Fruit fly (Drosophila melanogaster): ENCODE measurements around the gene He.

Gene He

DNA sequence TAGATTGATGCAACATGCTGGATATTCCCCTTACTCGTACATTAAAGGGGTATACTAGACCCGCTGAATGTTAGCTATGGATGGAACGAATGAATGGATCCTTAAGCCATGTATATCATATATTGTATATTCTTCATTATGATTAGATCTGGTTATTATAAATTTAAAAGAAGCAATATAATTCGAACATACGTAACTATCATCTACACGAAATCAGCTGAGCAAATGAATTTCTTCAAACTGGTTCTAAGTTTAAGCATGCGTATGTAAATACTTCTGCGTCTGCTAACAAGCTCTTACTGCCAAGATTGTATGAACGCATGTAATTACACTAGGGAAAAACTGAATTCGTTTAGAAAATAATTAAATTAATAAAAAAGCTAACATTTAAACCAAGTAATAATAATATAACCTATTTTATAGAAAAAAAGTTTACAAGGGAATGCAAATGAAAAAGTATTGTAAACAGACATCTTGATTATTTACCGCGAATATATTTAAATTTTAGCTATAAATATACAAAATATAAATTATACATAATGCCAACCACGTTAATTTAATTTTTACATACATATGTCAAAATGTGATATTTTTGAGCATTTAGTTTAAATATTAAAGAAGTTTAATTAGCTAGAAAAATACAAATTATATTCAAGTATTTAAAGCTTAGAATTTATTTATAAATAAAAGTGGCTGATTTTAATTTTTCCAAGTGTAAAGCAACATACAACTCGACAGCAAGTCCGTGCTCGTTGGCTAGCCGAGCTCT, 48.3 kb upstream of the He start (continued):
- TF ChIP-seq CHES-1-like (GFP tag; optimal IDR thresholded peaks at IDR 0.05) (no peak), CG17385 (GFP tag; optimal IDR thresholded peaks at IDR 0.05) (peak; percentile 58), CG2678 (tag; optimal IDR thresholded peaks at IDR 0.05) (peak; percentile 84), dpn (GFP tag; optimal IDR thresholded peaks at IDR 0.05) (peak; percentile 48 to 57), aop (GFP tag; IDR thresholded peaks at IDR 0.05) (0 out of 2 replicates have a peak, but pooled peaks have one; percentile 22), Stat92E (GFP tag; optimal IDR thresholded peaks at IDR 0.05) (no peak), CG7357 (GFP tag; IDR thresholded peaks at IDR 0.05) (0 out of 3 replicates have a peak, but pooled peaks have one; percentile 10), ranshi (GFP tag; IDR thresholded peaks at IDR 0.05) (peak; percentile 61), trem (tag; optimal IDR thresholded peaks at IDR 0.05) (peak; percentile 22), yki (optimal IDR thresholded peaks at IDR 0.05) (no peak), CG12104 (GFP tag; optimal IDR thresholded peaks at IDR 0.05) (peak; percentile 68), Side (GFP tag; optimal IDR thresholded peaks at IDR 0.05) (peak; percentile 2), MBD-R2 (GFP tag; IDR thresholded peaks at IDR 0.05) (peak; percentile 36; the same call in 1 of the 2 replicates), gce (GFP tag; IDR thresholded peaks at IDR 0.05) (no peak), CG2129 (GFP tag; IDR thresholded peaks at IDR 0.05; ENCODE audit: partially characterized antibody) (no peak), nom (GFP tag; optimal IDR thresholded peaks at IDR 0.05) (no peak), fru (optimal IDR thresholded peaks at IDR 0.05) (no peak), Mrtf (GFP tag; IDR thresholded peaks at IDR 0.05) (peak; percentile 36; the same call in 1 of the 3 replicates), Meics (GFP tag; optimal IDR thresholded peaks at IDR 0.05) (peak; percentile 78), CG11247 (GFP tag; IDR thresholded peaks at IDR 0.05) (no peak), CG6854 (GFP tag; optimal IDR thresholded peaks at IDR 0.05) (no peak), Rfx (GFP tag; IDR thresholded peaks at IDR 0.05) (peak; percentile 58), da (GFP tag; optimal IDR thresholded peaks at IDR 0.05) (no peak), nmo (GFP tag; optimal IDR thresholded peaks at IDR 0.05) (peak; percentile 91), Blimp-1 (GFP tag; optimal IDR thresholded peaks at IDR 0.05) (peak; percentile 39), Hey (tag; optimal IDR thresholded peaks at IDR 0.05) (no peak), CG12236 (GFP tag; optimal IDR thresholded peaks at IDR 0.05) (no peak), CG42726 (GFP tag; IDR thresholded peaks at IDR 0.05; ENCODE audit: partially characterized antibody) (no peak), esg (GFP tag; conservative IDR thresholded peaks at IDR 0.05) (peak; percentile 53), al (GFP tag; IDR thresholded peaks at IDR 0.05) (0 out of 2 replicates have a peak, but pooled peaks have one; percentile 3), Abd-B (GFP tag; optimal IDR thresholded peaks at IDR 0.05) (peak; percentile 53), twi (tag; optimal IDR thresholded peaks at IDR 0.05) (peak; percentile 21), CG10543 (GFP tag; optimal IDR thresholded peaks at IDR 0.05) (no peak), CG17186 (GFP tag; optimal IDR thresholded peaks at IDR 0.05) (no peak), CG18262 (tag; optimal IDR thresholded peaks at IDR 0.05) (peak; percentile 93), peb (GFP tag; IDR thresholded peaks at IDR 0.05) (peak; percentile 60), CG4730 (GFP tag; IDR thresholded peaks at IDR 0.05) (peak; percentile 52), Atf-2 (GFP tag; optimal IDR thresholded peaks at IDR 0.05) (peak; percentile 54), CG2202 (tag; optimal IDR thresholded peaks at IDR 0.05) (peak; percentile 61), CG13775 (GFP tag; optimal IDR thresholded peaks at IDR 0.05) (peak; percentile 56), wek (GFP tag; optimal IDR thresholded peaks at IDR 0.05) (peak; percentile 36), Med (GFP tag) (peak; percentile 88), CG11093 (GFP tag; IDR thresholded peaks at IDR 0.05) (no peak; the same call in 2 of the 3 replicates), pb (GFP tag; optimal IDR thresholded peaks at IDR 0.05) (no peak), Dp (GFP tag; optimal IDR thresholded peaks at IDR 0.05) (no peak), nerfin-2 (GFP tag; IDR thresholded peaks at IDR 0.05; ENCODE audit: partially characterized antibody) (no peak), Sox100B (GFP tag; optimal IDR thresholded peaks at IDR 0.05) (peak; percentile 85), tin (GFP tag; optimal IDR thresholded peaks at IDR 0.05) (peak; percentile 54), ssp (GFP tag; IDR thresholded peaks at IDR 0.05) (peak; percentile 14; the same call in 1 of the 2 replicates)

All from whole organism, embryonic.